Fruit fly (Drosophila melanogaster): Measurements from ENCODE around the gene RnpS1.

The RnpS1 gene

DNA sequence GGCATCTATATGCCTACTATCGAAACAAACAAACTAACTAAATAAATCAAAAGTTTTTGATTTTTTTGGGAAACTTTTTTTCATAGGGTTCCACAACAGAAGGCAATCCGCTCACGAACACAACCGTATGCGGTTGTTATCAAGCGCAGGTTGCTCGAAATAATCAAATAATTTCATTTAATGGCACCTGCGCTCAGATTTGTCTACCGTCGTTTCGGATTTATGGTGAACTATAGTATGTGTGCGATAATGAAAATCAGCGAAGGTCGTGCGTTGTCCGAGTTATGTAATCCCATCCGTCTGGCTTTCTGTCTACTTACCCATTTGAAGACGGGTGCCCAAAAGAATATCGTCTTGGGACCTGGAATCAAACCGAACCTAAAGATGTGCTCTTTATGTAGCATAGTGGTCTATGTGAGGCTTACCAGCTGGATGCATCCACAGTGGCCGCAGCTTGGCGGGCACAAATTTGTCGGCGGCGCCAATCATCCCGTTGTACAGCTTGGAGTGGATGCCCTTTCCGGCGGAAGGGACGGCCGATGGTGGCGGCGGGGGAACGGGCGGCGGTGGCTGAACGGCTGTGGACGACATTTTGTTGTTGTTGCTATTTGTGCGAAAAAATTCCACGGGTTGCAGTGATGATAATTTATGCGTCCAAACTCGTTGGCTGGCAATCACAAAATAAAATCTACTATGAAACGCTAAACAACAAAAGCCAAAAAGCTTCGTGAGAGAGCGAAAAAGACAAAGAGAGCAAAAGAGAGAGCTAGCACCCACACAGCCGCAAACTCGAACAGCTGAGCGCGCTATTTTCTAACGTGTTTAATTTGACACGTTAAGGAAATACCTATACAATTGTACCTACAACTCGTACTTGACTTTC is 21.3 kb downstream of the RnpS1 start (continued):
- TF ChIP-seq CG8089 (GFP tag; optimal IDR thresholded peaks at IDR 0.05), result no peak
- no peak for TF ChIP-seq fd96Cb (tag; optimal IDR thresholded peaks at IDR 0.05)
- no peak for TF ChIP-seq Nf-YA (GFP tag; IDR thresholded peaks at IDR 0.05)
- TF ChIP-seq CG15011 (GFP tag; optimal IDR thresholded peaks at IDR 0.05), result no peak
- TF ChIP-seq CG18619 (GFP tag; optimal IDR thresholded peaks at IDR 0.05), result no peak
- no peak for TF ChIP-seq CG10565 (GFP tag; optimal IDR thresholded peaks at IDR 0.05)
- no peak for TF ChIP-seq Awh (GFP tag; IDR thresholded peaks at IDR 0.05)
- no peak for TF ChIP-seq CG16863 (GFP tag; optimal IDR thresholded peaks at IDR 0.05)
- TF ChIP-seq Nf-YB (GFP tag; optimal IDR thresholded peaks at IDR 0.05), result no peak
- no peak for TF ChIP-seq crp (GFP tag; optimal IDR thresholded peaks at IDR 0.05)
- TF ChIP-seq CG18599 (GFP tag; optimal IDR thresholded peaks at IDR 0.05), result peak; percentile 19
- TF ChIP-seq odd (GFP tag; optimal IDR thresholded peaks at IDR 0.05), result no peak
- no peak; the same call in 1 of the 2 replicates for TF ChIP-seq lmd (GFP tag; IDR thresholded peaks at IDR 0.05)
- no peak for TF ChIP-seq E2f1 (GFP tag; IDR thresholded peaks at IDR 0.05)
- TF ChIP-seq corto (GFP tag; optimal IDR thresholded peaks at IDR 0.05), result no peak
- no peak for TF ChIP-seq CG11398 (GFP tag; optimal IDR thresholded peaks at IDR 0.05)
- TF ChIP-seq jumu (GFP tag; optimal IDR thresholded peaks at IDR 0.05), result no peak
- no peak for TF ChIP-seq ems (GFP tag; optimal IDR thresholded peaks at IDR 0.05)
- no peak for TF ChIP-seq CG7839 (tag; optimal IDR thresholded peaks at IDR 0.05)
- no peak for TF ChIP-seq Oli (tag; optimal IDR thresholded peaks at IDR 0.05)
- no peak for TF ChIP-seq fd102C (GFP tag; optimal IDR thresholded peaks at IDR 0.05)
- no peak for TF ChIP-seq ftz-f1 (GFP tag; optimal IDR thresholded peaks at IDR 0.05)
- no peak for TF ChIP-seq CG14050 (GFP tag; IDR thresholded peaks at IDR 0.05)
- no peak for TF ChIP-seq hth (optimal IDR thresholded peaks at IDR 0.05)
- TF ChIP-seq rib (GFP tag; IDR thresholded peaks at IDR 0.05), result 0 out of 2 replicates have a peak, but pooled peaks have one; percentile 15
- no peak for TF ChIP-seq pb (GFP tag; optimal IDR thresholded peaks at IDR 0.05)
- TF ChIP-seq Dip3 (GFP tag; optimal IDR thresholded peaks at IDR 0.05), result no peak
- no peak for TF ChIP-seq CG9876 (GFP tag; optimal IDR thresholded peaks at IDR 0.05)
- TF ChIP-seq dm (GFP tag; optimal IDR thresholded peaks at IDR 0.05), result no peak
- no peak for TF ChIP-seq MBD-R2 (GFP tag; IDR thresholded peaks at IDR 0.05)
- TF ChIP-seq Lim3 (GFP tag; IDR thresholded peaks at IDR 0.05), result no peak
- TF ChIP-seq exex (tag; optimal IDR thresholded peaks at IDR 0.05), result peak; percentile 94
- TF ChIP-seq CG17359 (tag; optimal IDR thresholded peaks at IDR 0.05), result no peak
- no peak for TF ChIP-seq ewg (GFP tag; optimal IDR thresholded peaks at IDR 0.05)
- TF ChIP-seq CG11696 (GFP tag; IDR thresholded peaks at IDR 0.05), result no peak
- TF ChIP-seq dmrt99B (tag; optimal IDR thresholded peaks at IDR 0.05), result no peak
- TF ChIP-seq Taf1 (GFP tag; IDR thresholded peaks at IDR 0.05), result no peak
- no peak for TF ChIP-seq B-H1 (GFP tag; IDR thresholded peaks at IDR 0.05)
- TF ChIP-seq NFAT (GFP tag; IDR thresholded peaks at IDR 0.05), result peak; percentile 75; the same call in 1 of the 2 replicates
- TF ChIP-seq cad (GFP tag; optimal IDR thresholded peaks at IDR 0.05), result no peak
- peak; percentile 36 for TF ChIP-seq unc-4 (GFP tag; IDR thresholded peaks at IDR 0.05; ENCODE audit: partially characterized antibody)
- peak; percentile 11; the same call in 1 of the 2 replicates for TF ChIP-seq inv (GFP tag; IDR thresholded peaks at IDR 0.05; ENCODE audit: partially characterized antibody)
- no peak for TF ChIP-seq CG17612 (GFP tag; IDR thresholded peaks at IDR 0.05)
- no peak for TF ChIP-seq gcm2 (GFP tag; optimal IDR thresholded peaks at IDR 0.05)
- no peak for TF ChIP-seq CG7745 (tag; optimal IDR thresholded peaks at IDR 0.05)
- no peak for TF ChIP-seq CG9437 (GFP tag; optimal IDR thresholded peaks at IDR 0.05)
- TF ChIP-seq BEAF-32 (GFP tag; optimal IDR thresholded peaks at IDR 0.05), result no peak
- TF ChIP-seq gsb-n (tag; optimal IDR thresholded peaks at IDR 0.05), result no peak
- TF ChIP-seq CG8388 (GFP tag; optimal IDR thresholded peaks at IDR 0.05), result no peak
- no peak for TF ChIP-seq NC2α (GFP tag; optimal IDR thresholded peaks at IDR 0.05)
